Worm (Caenorhabditis elegans): ENCODE measurements around the gene F57C2.5.

The F57C2.5 gene

ce11 chrII:14523070-14523572, 4.9 kb downstream of the F57C2.5 start, which contains the start of gene btb-20:
Gene btb-20 (minus strand): TSS chrII:14523522.
- TF ChIP-seq F57A8.1 (GFP tag; optimal IDR thresholded peaks at IDR 0.05) (no peak), lir-1 (GFP tag; conservative IDR thresholded peaks at IDR 0.05) (no peak), hlh-26 (GFP tag; conservative IDR thresholded peaks at IDR 0.05) (no peak), sdz-38 (tag; optimal IDR thresholded peaks at IDR 0.05) (no peak), rec-8 (tag; optimal IDR thresholded peaks at IDR 0.05) (no peak), him-1 (tag; optimal IDR thresholded peaks at IDR 0.05) (no peak), ztf-18 (tag; optimal IDR thresholded peaks at IDR 0.05) (no peak), B0336.3 (GFP tag; IDR thresholded peaks at IDR 0.05) (no peak), ceh-27 (GFP tag; optimal IDR thresholded peaks at IDR 0.05) (no peak), Y53F4B.3 (GFP tag; IDR thresholded peaks at IDR 0.05) (no peak), C06A6.2 (GFP tag; conservative IDR thresholded peaks at IDR 0.05) (no peak), F55B11.4 (tag; optimal IDR thresholded peaks at IDR 0.05; ENCODE audit: borderline replicate concordance, insufficient read depth) (no peak), ceh-40 (GFP tag; IDR thresholded peaks at IDR 0.05) (no peak), Y56A3A.18 (GFP tag; IDR thresholded peaks at IDR 0.05) (no peak), nhr-27 (tag; optimal IDR thresholded peaks at IDR 0.05) (no peak), attf-5 (GFP tag; optimal IDR thresholded peaks at IDR 0.05) (no peak)

- TF ChIP-seq dox-1 (GFP tag; IDR thresholded peaks at IDR 0.05) = no peak
These were observed 6.0 kb downstream of the F57C2.5 start, which contains the start of gene btb-19 for ce11 chrII:14522037-14522436. Gene btb-19 (minus strand): TSS chrII:14522137.

ce11 chrII:14515017-14515416, 13.0 kb downstream of the F57C2.5 start, which contains the start of gene K10H10.9:
Gene K10H10.9 (minus strand): TSS chrII:14515117.
- TF ChIP-seq repo-1 (tag; optimal IDR thresholded peaks at IDR 0.05) (no peak), T26A5.8 (tag; optimal IDR thresholded peaks at IDR 0.05) (no peak), let-607 (tag; optimal IDR thresholded peaks at IDR 0.05) (no peak), sptf-2 (GFP tag; optimal IDR thresholded peaks at IDR 0.05) (no peak), let-526 (GFP tag; IDR thresholded peaks at IDR 0.05) (no peak), atf-7 (tag; optimal IDR thresholded peaks at IDR 0.05) (no peak), lag-1 (GFP tag; IDR thresholded peaks at IDR 0.05) (no peak), hrde-1 (tag; optimal IDR thresholded peaks at IDR 0.05; ENCODE audit: borderline replicate concordance) (no peak)

ce11 chrII:14511189-14511588, 16.9 kb downstream of the F57C2.5 start, which contains the start of gene K10H10.13:
Gene K10H10.13 (minus strand): TSS chrII:14511289.
- TF ChIP-seq dpff-1 (tag; optimal IDR thresholded peaks at IDR 0.05) = no peak
- no peak for TF ChIP-seq chd-7 (tag; optimal IDR thresholded peaks at IDR 0.05)
- no peak for TF ChIP-seq efl-1 (GFP tag; optimal IDR thresholded peaks at IDR 0.05)
- TF ChIP-seq ZK185.1 (tag; optimal IDR thresholded peaks at IDR 0.05; ENCODE audit: poor library complexity, severe bottlenecking) = no peak
- no peak for TF ChIP-seq nhr-27 (tag; optimal IDR thresholded peaks at IDR 0.05)
- TF ChIP-seq nhr-120 (GFP tag; IDR thresholded peaks at IDR 0.05) = no peak
- TF ChIP-seq sdz-38 (tag; optimal IDR thresholded peaks at IDR 0.05) = no peak
- TF ChIP-seq F55B11.4 (tag; optimal IDR thresholded peaks at IDR 0.05; ENCODE audit: borderline replicate concordance, insufficient read depth) = no peak

- TF ChIP-seq C17E4.6 (GFP tag; IDR thresholded peaks at IDR 0.05) (no peak), nhr-80 (tag; optimal IDR thresholded peaks at IDR 0.05) (peak; percentile 5)
These were observed 17.9 kb downstream of the F57C2.5 start for ce11 chrII:14510162-14510561.

Measured in whole organism, young adult.